Fruit fly (Drosophila melanogaster) whole organism, adult: ENCODE measurements around the gene CG33287.

Source experiments
- CG11617 ChIP-seq: fragments of 200-800 bp; sonication (Bioruptor generic); optimal IDR thresholded peaks from 2 replicates; lab custom pipeline; 2017; ENCODE audit warnings: mild to moderate bottlenecking, missing biosample characterization, missing genetic modification reagents, missing genetic modification characterization
- CG12768 ChIP-seq: fragments of 200-800 bp; sonication (Bioruptor generic); optimal IDR thresholded peaks from 2 replicates; lab custom pipeline; 2017; ENCODE audit warnings: missing biosample characterization, missing genetic modification characterization, mild to moderate bottlenecking, moderate library complexity, missing genetic modification reagents
- CG14711 ChIP-seq: fragments of 200-800 bp; sonication (Bioruptor generic); optimal IDR thresholded peaks from 2 replicates; lab custom pipeline; 2018; ENCODE audit warnings: missing biosample characterization, mild to moderate bottlenecking, missing genetic modification characterization, moderate library complexity
- CG1620 ChIP-seq: fragments of 200-800 bp; sonication (Bioruptor generic); optimal IDR thresholded peaks from 2 replicates; lab custom pipeline; 2016; ENCODE audit warnings: missing biosample characterization, missing genetic modification characterization
- CG33017 ChIP-seq: fragments of 200-800 bp; sonication (Bioruptor generic); optimal IDR thresholded peaks from 2 replicates; lab custom pipeline; 2018; ENCODE audit warnings: missing biosample characterization, mild to moderate bottlenecking, missing genetic modification characterization, moderate library complexity
- CG5204 ChIP-seq: fragments of 200-800 bp; sonication (Bioruptor generic); optimal IDR thresholded peaks from 2 replicates; lab custom pipeline; 2016; ENCODE audit warnings: missing biosample characterization, missing genetic modification characterization
- CG7045 ChIP-seq: fragments of 200-800 bp; sonication (Bioruptor generic); optimal IDR thresholded peaks from 2 replicates; lab custom pipeline; 2017; ENCODE audit warnings: missing biosample characterization, mild to moderate bottlenecking, missing genetic modification characterization
- bab1 ChIP-seq: fragments of 200-800 bp; sonication (Bioruptor generic); optimal IDR thresholded peaks from 3 replicates; lab custom pipeline; 2019; ENCODE audit warnings: missing biosample characterization, mild to moderate bottlenecking, missing genetic modification characterization, moderate library complexity
- cic ChIP-seq: fragments of 200-800 bp; sonication (Bioruptor generic); optimal IDR thresholded peaks from 2 replicates; lab custom pipeline; 2017; ENCODE audit warnings: missing biosample characterization, mild to moderate bottlenecking, missing genetic modification characterization, moderate library complexity
- kay ChIP-seq: fragments of 200-800 bp; sonication (Bioruptor generic); peaks from one replicate; lab custom pipeline; 2016; ENCODE audit warnings: missing biosample characterization, missing genetic modification characterization, borderline replicate concordance
- ovo ChIP-seq: fragments of 200-800 bp; sonication (Bioruptor generic); optimal IDR thresholded peaks from 2 replicates; lab custom pipeline; 2016; ENCODE audit warnings: missing biosample characterization, missing genetic modification characterization
- tj ChIP-seq: fragments of 200-800 bp; sonication (Bioruptor generic); optimal IDR thresholded peaks from 3 replicates; lab custom pipeline; 2017; ENCODE audit warnings: missing biosample characterization, mild to moderate bottlenecking, missing genetic modification characterization, moderate library complexity

DNA sequence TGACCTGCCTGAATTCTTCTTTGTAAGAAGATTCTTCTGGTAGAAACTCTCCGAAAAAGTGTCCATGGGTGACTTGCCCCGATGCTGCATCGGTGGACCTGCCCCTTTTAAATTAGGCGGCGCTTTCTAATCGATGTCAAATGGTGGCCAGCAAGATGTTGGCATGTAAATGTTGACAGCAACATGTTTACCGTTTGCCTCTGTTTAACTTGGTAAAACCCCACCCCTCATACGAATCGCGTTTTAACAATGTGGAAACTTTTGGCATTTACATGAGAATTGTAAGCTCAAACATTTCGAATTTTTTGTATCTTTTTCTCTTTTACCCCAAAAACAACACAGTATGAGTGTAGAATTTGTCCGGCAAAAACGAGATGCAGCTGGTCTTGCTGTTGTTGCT lies 5.9 kb upstream of the CG33287 start:
- TF ChIP-seq CG12768 (GFP tag; lab: Kevin White, UChicago) (no peak), ovo (no peak), bab1 (no peak), CG33017 (tag; lab: Kevin White, UChicago) (no peak), cic (no peak), CG14711 (tag; lab: Kevin White, UChicago) (no peak), CG1620 (no peak), tj (GFP tag; lab: Kevin White, UChicago) (no peak), CG11617 (GFP tag; lab: Kevin White, UChicago) (no peak), CG7045 (GFP tag; lab: Kevin White, UChicago) (no peak), kay (GFP tag; lab: Kevin White, UChicago) (no peak), CG5204 (no peak)
